Worm (Caenorhabditis elegans) whole organism, young adult: ENCODE results near the gene dph-2.

ENCODE experiments used
- F33H1.4 ChIP-seq: fragments of 200-800 bp; sonication (Bioruptor generic); IDR thresholded peaks from 2 replicates; pipeline ENCODE4 v1.3.6; 2022; ENCODE audit warnings: missing genetic modification reagents, missing genetic modification characterization, missing compliant biosample characterization
- aptf-2 ChIP-seq: fragments of 200-800 bp; sonication (Bioruptor generic); conservative IDR thresholded peaks from 2 replicates; pipeline ENCODE4 v1.3.6; 2022; ENCODE audit warnings: missing genetic modification reagents, missing genetic modification characterization, missing compliant biosample characterization
- attf-3 ChIP-seq: fragments of 200-800 bp; sonication (Bioruptor generic); conservative IDR thresholded peaks from 2 replicates; pipeline ENCODE4 v1.3.6; 2022; ENCODE audit warnings: missing genetic modification reagents, missing genetic modification characterization, missing compliant biosample characterization
- efl-1 ChIP-seq: fragments of 150-350 bp; optimal IDR thresholded peaks from 2 replicates; lab custom pipeline; 2014; ENCODE audit warnings: missing biosample characterization, missing genetic modification reagents, missing genetic modification characterization
- snpc-4 ChIP-seq, 5 experiments: fragments of 150-350 bp in 1 of 5; sonication (generic microtip) in 4 of 5; optimal IDR thresholded peaks; 2 replicates each; lab custom pipeline; 2014 to 2018; ENCODE audit warnings: missing genetic modification characterization in 5 of 5, missing biosample characterization in 3 of 5, antibody characterized with exemption in 2 of 5, mild to moderate bottlenecking in 2 of 5, missing compliant biosample characterization in 2 of 5, missing genotype in 2 of 5, moderate library complexity in 2 of 5, missing genetic modification reagents in 1 of 5

ce11 chrII:10662698-10663097, 51.4 kb downstream of the dph-2 start, which contains the start of gene D2089.8:
- TF ChIP-seq F33H1.4 (peak; percentile 45), aptf-2 (GFP tag; lab: Robert Waterston, UW) (no peak), efl-1 (peak; percentile 67), snpc-4 (GFP tag; optimal IDR thresholded peaks at IDR 0.05; lab: Kevin White, UChicago) (no peak), snpc-4 (tag; optimal IDR thresholded peaks at IDR 0.05; lab: Kevin White, UChicago) (no peak), attf-3 (GFP tag; lab: Robert Waterston, UW) (no peak)
